Worm (Caenorhabditis elegans) whole organism, midembryonic: ENCODE measurements around the gene sec-6.

Experiments
- T22C8.4 ChIP-seq: fragments of 200-800 bp; sonication (Bioruptor generic); IDR thresholded peaks from 2 replicates; pipeline ENCODE4 v1.3.6; 2022; ENCODE audit warnings: missing genetic modification characterization, missing compliant biosample characterization
- cog-1 ChIP-seq: sonication (generic microtip); optimal IDR thresholded peaks from 2 replicates; lab custom pipeline; 2016; ENCODE audit warnings: missing genetic modification characterization, missing compliant biosample characterization
- flt-1 ChIP-seq: fragments of 200-800 bp; sonication (Bioruptor generic); IDR thresholded peaks from 2 replicates; pipeline ENCODE4 v1.3.6; 2022; ENCODE audit warnings: missing genetic modification characterization, missing compliant biosample characterization
- klf-2 ChIP-seq: fragments of 200-800 bp; sonication (Bioruptor generic); conservative IDR thresholded peaks from 2 replicates; pipeline ENCODE4 v1.3.6; 2022; ENCODE audit warnings: missing genetic modification reagents, missing genetic modification characterization, missing compliant biosample characterization
- med-1 ChIP-seq: sonication (generic microtip); optimal IDR thresholded peaks from 2 replicates; lab custom pipeline; 2017; ENCODE audit warnings: missing genetic modification characterization, mild to moderate bottlenecking, missing compliant biosample characterization, antibody characterized with exemption, missing genetic modification reagents; ENCODE audit not compliant: insufficient read depth
- ref-1 ChIP-seq: fragments of 200-800 bp; sonication (Bioruptor generic); conservative IDR thresholded peaks from 2 replicates; pipeline ENCODE4 v1.3.6; 2022; ENCODE audit warnings: missing genetic modification reagents, missing genetic modification characterization, missing compliant biosample characterization
- tab-1 ChIP-seq: fragments of 200-800 bp; sonication (Bioruptor generic); IDR thresholded peaks from 2 replicates; pipeline ENCODE4 v1.3.6; 2022; ENCODE audit warnings: missing genetic modification characterization, missing compliant biosample characterization
- ztf-23 ChIP-seq: fragments of 200-800 bp; sonication (Bioruptor generic); IDR thresholded peaks from 2 replicates; pipeline ENCODE4 v1.3.6; 2022; ENCODE audit warnings: missing genetic modification reagents, missing genetic modification characterization, missing compliant biosample characterization
- ztf-29 ChIP-seq: fragments of 200-800 bp; sonication (Bioruptor generic); IDR thresholded peaks from 2 replicates; pipeline ENCODE4 v1.3.6; 2022; ENCODE audit warnings: missing genetic modification reagents, missing genetic modification characterization, missing compliant biosample characterization

sec-6 gene

DNA sequence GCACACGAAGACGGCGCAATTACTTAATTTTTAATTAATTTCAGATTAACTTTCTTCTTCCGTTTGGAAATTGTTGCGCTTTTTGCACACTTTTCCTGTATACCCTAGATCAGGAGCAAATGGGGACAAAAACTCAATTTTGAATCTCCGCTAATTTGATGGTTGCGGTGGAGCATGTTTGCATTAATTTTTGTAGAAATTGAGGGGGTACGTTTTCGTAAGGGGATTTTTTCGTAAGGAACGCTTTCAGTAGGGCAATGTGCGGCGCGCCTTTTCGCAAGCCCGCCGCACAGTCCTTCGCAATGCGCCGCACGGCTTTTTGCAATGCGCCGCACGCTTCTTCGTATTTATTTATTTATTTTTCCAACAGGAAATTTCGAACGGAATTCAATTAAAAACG is 13.0 kb upstream of the sec-6 start:
- TF ChIP-seq tab-1 (GFP tag; lab: Robert Waterston, UW): peak; percentile 81
- peak; percentile 81 for TF ChIP-seq klf-2 (GFP tag; lab: Robert Waterston, UW)
- peak; percentile 92 for TF ChIP-seq ztf-23
- peak; percentile 87 for TF ChIP-seq flt-1 (GFP tag; lab: Robert Waterston, UW)
- TF ChIP-seq ztf-29 (GFP tag; lab: Robert Waterston, UW): peak; percentile 75

DNA sequence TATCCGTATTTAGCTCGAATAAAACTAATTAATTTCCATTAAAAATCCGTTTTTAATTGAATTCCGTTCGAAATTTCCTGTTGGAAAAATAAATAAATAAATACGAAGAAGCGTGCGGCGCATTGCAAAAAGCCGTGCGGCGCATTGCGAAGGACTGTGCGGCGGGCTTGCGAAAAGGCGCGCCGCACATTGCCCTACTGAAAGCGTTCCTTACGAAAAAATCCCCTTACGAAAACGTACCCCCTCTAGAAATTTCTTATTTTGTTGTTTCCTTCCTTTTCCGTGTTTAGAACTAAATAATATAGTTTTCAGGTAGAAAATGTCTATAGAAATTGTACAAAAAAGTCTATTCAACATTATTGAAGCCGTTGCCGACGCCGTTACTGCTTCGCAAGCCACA is 9.0 kb upstream of the sec-6 start, which contains the start of gene F09E5.8:
Gene F09E5.8 (plus strand): TSS at position 313 of the 400 bp plus-strand sequence.
- 0 out of 2 replicates have a peak, but pooled peaks have one; percentile 55 for TF ChIP-seq klf-2 (GFP tag; lab: Robert Waterston, UW)
- peak; percentile 81; the same call in 1 of the 2 replicates for TF ChIP-seq flt-1 (GFP tag; lab: Robert Waterston, UW)
- 0 out of 2 replicates have a peak, but pooled peaks have one; percentile 45 for TF ChIP-seq tab-1 (GFP tag; lab: Robert Waterston, UW)
- peak; percentile 84 for TF ChIP-seq ztf-23

DNA sequence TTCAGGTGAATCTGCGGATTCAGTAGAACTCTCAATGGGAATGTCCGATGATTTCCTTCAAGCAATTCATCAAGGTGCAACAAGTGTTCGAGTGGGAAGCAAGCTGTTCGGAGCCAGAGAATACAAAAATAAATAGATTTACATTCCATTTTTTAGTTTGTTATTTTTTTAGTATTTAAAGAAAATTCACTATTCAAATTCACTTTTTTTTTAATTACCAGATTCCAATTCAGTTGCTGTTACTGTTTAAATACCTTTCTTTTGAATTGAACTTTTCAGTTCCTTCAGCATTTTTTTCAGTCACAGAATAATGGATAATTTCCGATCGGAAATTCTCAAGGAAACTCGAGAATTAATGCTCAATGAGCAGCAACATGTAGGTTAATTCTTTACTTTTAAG is 7.6 kb upstream of the sec-6 start, which contains the start of gene F09E5.7:
Gene F09E5.7 (plus strand): TSS at position 301 of the 400 bp plus-strand sequence.
- TF ChIP-seq klf-2 (GFP tag; lab: Robert Waterston, UW) (no peak), med-1 (GFP tag; lab: Kevin White, UChicago) (no peak), ztf-23 (no peak), ztf-29 (GFP tag; lab: Robert Waterston, UW) (no peak), cog-1 (tag; lab: Kevin White, UChicago) (no peak), T22C8.4 (GFP tag; lab: Robert Waterston, UW) (no peak), flt-1 (GFP tag; lab: Robert Waterston, UW) (no peak), tab-1 (GFP tag; lab: Robert Waterston, UW) (no peak), ref-1 (GFP tag; lab: Robert Waterston, UW) (no peak)

DNA sequence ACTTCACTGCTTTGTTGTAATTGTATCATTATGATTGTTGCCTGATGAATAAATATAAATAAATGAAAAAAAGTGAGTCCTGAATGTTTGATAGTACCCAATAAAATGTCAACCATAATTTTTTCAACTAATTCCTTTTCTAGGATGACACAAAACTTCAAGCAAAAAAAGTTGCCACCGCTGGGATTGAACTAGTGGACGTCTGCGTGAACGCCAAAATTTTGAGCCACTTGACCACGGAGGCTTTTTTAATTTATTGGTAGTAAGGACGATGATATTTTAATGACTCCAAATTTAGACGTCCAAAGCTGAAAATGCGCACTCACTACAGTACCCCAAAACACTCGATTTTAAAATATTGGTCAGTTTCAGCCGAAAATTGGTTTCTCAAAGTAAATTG is 5.7 kb upstream of the sec-6 start:
- TF ChIP-seq cog-1 (tag; lab: Kevin White, UChicago) (no peak), klf-2 (GFP tag; lab: Robert Waterston, UW) (no peak), ztf-23 (no peak), flt-1 (GFP tag; lab: Robert Waterston, UW) (no peak), tab-1 (GFP tag; lab: Robert Waterston, UW) (no peak), T22C8.4 (GFP tag; lab: Robert Waterston, UW) (no peak), ref-1 (GFP tag; lab: Robert Waterston, UW) (no peak), med-1 (GFP tag; lab: Kevin White, UChicago) (no peak), ztf-29 (GFP tag; lab: Robert Waterston, UW) (no peak)

DNA sequence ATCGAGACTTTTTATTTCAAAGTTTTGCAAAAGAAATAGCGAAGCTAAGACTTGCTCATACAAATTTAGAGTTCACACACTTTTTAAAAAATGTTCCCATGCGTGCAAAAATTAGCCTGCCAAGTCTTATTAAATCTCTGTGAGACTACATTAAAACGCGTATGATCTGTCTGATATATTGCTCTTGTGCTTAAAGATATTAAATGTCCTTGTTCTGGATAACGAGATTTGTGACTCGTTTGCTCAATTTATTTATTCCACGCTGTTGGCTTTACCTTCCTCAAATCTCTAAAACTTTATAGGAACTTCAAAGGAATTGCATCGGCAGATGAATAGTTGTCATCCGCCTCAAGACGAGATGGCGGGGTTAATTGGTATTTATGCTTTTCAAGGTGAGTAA is 4.0 kb upstream of the sec-6 start, which contains the start of gene srg-69:
Gene srg-69 (plus strand): TSS at position 301 of the 400 bp plus-strand sequence.
- TF ChIP-seq tab-1 (GFP tag; lab: Robert Waterston, UW) (no peak), klf-2 (GFP tag; lab: Robert Waterston, UW) (no peak), cog-1 (tag; lab: Kevin White, UChicago) (no peak), ztf-23 (no peak), T22C8.4 (GFP tag; lab: Robert Waterston, UW) (no peak), ztf-29 (GFP tag; lab: Robert Waterston, UW) (no peak), flt-1 (GFP tag; lab: Robert Waterston, UW) (no peak), ref-1 (GFP tag; lab: Robert Waterston, UW) (no peak), med-1 (GFP tag; lab: Kevin White, UChicago) (no peak)

DNA sequence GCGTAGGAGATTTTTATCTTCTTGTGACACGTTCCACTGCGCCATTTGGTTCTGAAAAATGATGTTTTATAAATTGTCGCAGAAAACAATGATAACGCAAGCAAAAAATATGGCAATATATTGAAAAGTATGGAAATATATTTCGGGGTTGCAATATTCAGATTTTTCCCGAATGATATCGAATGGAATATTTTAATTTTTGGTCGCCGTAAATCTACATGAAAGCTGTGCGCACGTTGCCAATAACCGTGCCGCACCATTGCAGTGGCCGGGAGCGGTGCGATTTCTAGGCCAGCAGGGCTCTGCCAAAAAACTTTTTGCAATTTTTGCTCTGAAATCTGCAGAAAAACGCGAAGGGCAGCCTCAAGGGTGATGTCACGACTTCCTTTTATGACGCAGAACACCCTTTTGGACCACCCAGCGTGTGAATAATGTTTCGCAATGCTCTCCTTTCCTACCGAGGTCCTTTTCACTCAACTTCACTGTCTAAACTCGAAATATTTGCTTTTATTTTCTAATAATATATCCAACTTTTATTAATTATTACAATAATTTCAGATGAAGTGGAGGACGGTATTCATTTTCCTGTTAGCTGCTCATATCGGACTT is 1.1 kb upstream of the sec-6 start, which contains the start of the genes F09E5.11 and bmy-1:
Gene F09E5.11 (minus strand): TSS at position 51 of the 609 bp plus-strand sequence.
Gene bmy-1 (plus strand): TSS at position 559 of the 609 bp plus-strand sequence.
- TF ChIP-seq ztf-23 (peak; percentile 84), med-1 (GFP tag; lab: Kevin White, UChicago) (peak; percentile 10), tab-1 (GFP tag; lab: Robert Waterston, UW) (no peak), ref-1 (GFP tag; lab: Robert Waterston, UW) (no peak), cog-1 (tag; lab: Kevin White, UChicago) (peak; percentile 44), ztf-29 (GFP tag; lab: Robert Waterston, UW) (no peak), flt-1 (GFP tag; lab: Robert Waterston, UW) (peak; percentile 81), klf-2 (GFP tag; lab: Robert Waterston, UW) (peak; percentile 64; the same call in 1 of the 2 replicates)

DNA sequence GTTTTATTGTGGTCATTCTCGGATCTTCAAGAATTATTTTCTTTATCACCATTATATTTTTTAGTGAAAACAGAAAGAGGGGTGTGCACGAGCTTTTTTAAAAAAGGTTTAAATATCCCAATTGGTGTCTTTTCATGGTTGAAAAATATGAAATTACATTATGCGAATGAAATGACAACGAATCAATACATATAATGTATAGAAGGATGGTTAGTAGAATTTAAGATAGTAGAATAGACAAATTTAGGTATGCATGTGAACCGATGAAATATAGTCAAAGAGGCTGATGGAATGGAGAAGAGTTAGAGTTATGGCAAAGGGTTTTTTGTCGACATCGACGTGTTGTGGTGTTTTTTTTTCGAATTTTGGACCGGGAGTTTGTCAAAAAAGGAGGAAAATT is 5.2 kb downstream of the sec-6 start:
- TF ChIP-seq flt-1 (GFP tag; lab: Robert Waterston, UW): no peak
- no peak for TF ChIP-seq cog-1 (tag; lab: Kevin White, UChicago)

DNA sequence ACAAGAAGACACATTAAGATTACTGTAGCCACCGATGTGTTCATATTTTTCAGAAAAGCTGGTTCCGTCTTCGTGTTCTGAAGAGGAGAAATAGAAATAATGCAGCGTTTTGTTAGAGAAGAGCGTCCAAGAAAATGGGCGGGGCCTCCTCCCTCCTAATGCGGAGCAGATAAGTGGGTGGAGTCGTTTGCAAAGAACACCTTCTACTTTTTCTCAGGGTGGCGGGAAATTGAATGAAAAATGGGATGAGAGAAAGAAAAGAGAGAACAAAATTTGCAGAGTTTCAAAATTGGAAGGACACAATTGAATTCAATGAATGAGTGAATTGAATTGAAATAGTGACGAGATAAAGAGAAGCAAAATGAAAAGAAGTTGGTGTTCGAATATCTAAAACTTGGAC is 6.3 kb downstream of the sec-6 start, which contains the start of gene F09E5.16:
Gene F09E5.16 (minus strand): TSS at position 101 of the 400 bp plus-strand sequence.
- no peak for TF ChIP-seq flt-1 (GFP tag; lab: Robert Waterston, UW)
- no peak for TF ChIP-seq ztf-29 (GFP tag; lab: Robert Waterston, UW)
- no peak for TF ChIP-seq T22C8.4 (GFP tag; lab: Robert Waterston, UW)

DNA sequence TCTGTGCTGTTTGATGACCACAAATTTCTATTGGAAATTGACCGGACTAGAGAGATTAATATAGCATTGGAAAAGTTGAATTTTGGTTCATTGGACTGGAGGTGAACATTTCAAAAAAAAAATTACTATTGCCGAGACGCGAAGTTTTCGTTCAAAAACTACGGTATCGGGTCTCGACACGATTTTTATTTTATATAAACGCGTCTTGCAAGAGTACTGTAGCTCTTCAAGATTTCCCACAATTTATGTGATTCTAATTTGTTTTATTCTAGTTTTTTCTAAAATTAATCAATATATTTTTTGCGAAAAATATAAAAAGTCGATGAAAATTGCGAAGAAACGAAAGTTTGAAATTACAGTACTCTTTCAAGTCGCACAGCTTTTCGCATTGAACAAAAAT is 11.3 kb downstream of the sec-6 start, which contains the start of gene F09E5.12:
Gene F09E5.12 (minus strand): TSS at position 101 of the 400 bp plus-strand sequence.
- TF ChIP-seq cog-1 (tag; lab: Kevin White, UChicago): no peak
- TF ChIP-seq klf-2 (GFP tag; lab: Robert Waterston, UW): no peak
- no peak for TF ChIP-seq ztf-23
- no peak for TF ChIP-seq tab-1 (GFP tag; lab: Robert Waterston, UW)
- no peak for TF ChIP-seq ztf-29 (GFP tag; lab: Robert Waterston, UW)
- TF ChIP-seq ref-1 (GFP tag; lab: Robert Waterston, UW): no peak
- TF ChIP-seq T22C8.4 (GFP tag; lab: Robert Waterston, UW): no peak
- no peak for TF ChIP-seq flt-1 (GFP tag; lab: Robert Waterston, UW)
- no peak for TF ChIP-seq med-1 (GFP tag; lab: Kevin White, UChicago)
